Worm (Caenorhabditis elegans) whole organism, young adult: ENCODE results near the gene orai-1.
A peak's percentile ranks its signal among the peaks of the same experiment; 100 is the strongest.

Experiments used
- B0035.1 ChIP-seq: sonication (generic microtip); optimal IDR thresholded peaks from 2 replicates; lab custom pipeline; 2016; ENCODE audit warnings: missing genetic modification characterization, mild to moderate bottlenecking, missing compliant biosample characterization, missing genotype, missing genetic modification reagents
- B0261.1 ChIP-seq: sonication (generic microtip); optimal IDR thresholded peaks from 2 replicates; lab custom pipeline; 2016; ENCODE audit warnings: mild to moderate bottlenecking, missing genetic modification characterization, moderate library complexity, missing compliant biosample characterization
- B0336.3 ChIP-seq: fragments of 200-800 bp; sonication (Bioruptor generic); IDR thresholded peaks from 2 replicates; pipeline ENCODE4 v1.3.6; 2022; ENCODE audit warnings: missing genetic modification characterization, missing compliant biosample characterization
- F23B12.7 ChIP-seq: sonication (generic microtip); optimal IDR thresholded peaks from 2 replicates; lab custom pipeline; 2017; ENCODE audit warnings: missing genetic modification characterization, mild to moderate bottlenecking, missing compliant biosample characterization, antibody characterized with exemption, moderate library complexity; ENCODE audit not compliant: insufficient read depth
- K11D2.4 ChIP-seq: fragments of 200-800 bp; sonication (Bioruptor generic); IDR thresholded peaks from 2 replicates; pipeline ENCODE4 v1.3.6; 2022; ENCODE audit warnings: missing genetic modification reagents, missing genetic modification characterization, missing compliant biosample characterization
- Y53G8AR.9 ChIP-seq: fragments of 200-800 bp; sonication (Bioruptor generic); conservative IDR thresholded peaks from 2 replicates; pipeline ENCODE4 v1.3.6; 2022; ENCODE audit warnings: missing genetic modification reagents, missing genetic modification characterization, missing compliant biosample characterization
- Y95B8A.8 ChIP-seq: fragments of 200-800 bp; sonication (Bioruptor generic); IDR thresholded peaks from 2 replicates; pipeline ENCODE4 v1.3.6; 2022; ENCODE audit warnings: missing genetic modification reagents, missing genetic modification characterization, missing compliant biosample characterization
- ama-1 ChIP-seq, 3 experiments: fragments of 150-350 bp in 1 of 3; sonication (generic microtip) in 2 of 3; optimal IDR thresholded peaks; 2 replicates each; lab custom pipeline; 2014 to 2018; ENCODE audit warnings: missing biosample characterization in 2 of 3, missing genetic modification characterization in 2 of 3, missing genetic modification reagents in 2 of 3
- atf-7 ChIP-seq: sonication (generic microtip); optimal IDR thresholded peaks from 2 replicates; lab custom pipeline; 2017; ENCODE audit warnings: mild to moderate bottlenecking, missing genetic modification characterization, missing compliant biosample characterization
- athp-1 ChIP-seq: sonication (generic microtip); optimal IDR thresholded peaks from 2 replicates; lab custom pipeline; 2017; ENCODE audit warnings: mild to moderate bottlenecking, missing genetic modification characterization, missing compliant biosample characterization
- attf-5 ChIP-seq: fragments of 200-800 bp; sonication (Bioruptor generic); optimal IDR thresholded peaks from 2 replicates; lab custom pipeline; 2018; ENCODE audit warnings: mild to moderate bottlenecking, missing genetic modification characterization, missing compliant biosample characterization
- cebp-1 ChIP-seq, 2 experiments: fragments of 200-800 bp in 1 of 2; sonication (Bioruptor generic) in 1 of 2; sonication (generic microtip) in 1 of 2; IDR thresholded peaks in 1 of 2; optimal IDR thresholded peaks in 1 of 2; 2 replicates each; pipeline versions ENCODE4 v1.3.6 to Lab custom; 2017 to 2022; ENCODE audit warnings: missing compliant biosample characterization in 2 of 2, missing genetic modification characterization in 2 of 2, mild to moderate bottlenecking in 1 of 2, missing genetic modification reagents in 1 of 2, moderate library complexity in 1 of 2
- ceh-27 ChIP-seq: fragments of 200-800 bp; sonication (Bioruptor generic); optimal IDR thresholded peaks from 2 replicates; lab custom pipeline; 2018; ENCODE audit warnings: mild to moderate bottlenecking, missing genetic modification characterization, moderate library complexity, missing compliant biosample characterization
- ceh-40 ChIP-seq: fragments of 200-800 bp; sonication (Bioruptor generic); IDR thresholded peaks from 2 replicates; pipeline ENCODE4 v1.3.6; 2022; ENCODE audit warnings: missing genetic modification characterization, missing compliant biosample characterization
- ceh-79 ChIP-seq: sonication (generic microtip); optimal IDR thresholded peaks from 2 replicates; lab custom pipeline; 2017; ENCODE audit warnings: mild to moderate bottlenecking, missing genetic modification characterization, missing compliant biosample characterization
- efl-1 ChIP-seq: fragments of 150-350 bp; optimal IDR thresholded peaks from 2 replicates; lab custom pipeline; 2014; ENCODE audit warnings: missing biosample characterization, missing genetic modification reagents, missing genetic modification characterization
- egl-44 ChIP-seq: fragments of 200-800 bp; sonication (Bioruptor generic); IDR thresholded peaks from 2 replicates; pipeline ENCODE4 v1.3.6; 2022; ENCODE audit warnings: missing genetic modification reagents, missing genetic modification characterization, missing compliant biosample characterization
- ekl-4 ChIP-seq: fragments of 200-800 bp; sonication (Bioruptor generic); IDR thresholded peaks from 2 replicates; pipeline ENCODE4 v1.3.6; 2022; ENCODE audit warnings: missing genetic modification reagents, missing genetic modification characterization, missing compliant biosample characterization
- hlh-26 ChIP-seq: fragments of 200-800 bp; sonication (Bioruptor generic); conservative IDR thresholded peaks from 2 replicates; pipeline ENCODE4 v1.3.6; 2022; ENCODE audit warnings: missing genetic modification reagents, missing genetic modification characterization, missing compliant biosample characterization
- hmg-1.2 ChIP-seq: fragments of 200-800 bp; sonication (Bioruptor generic); IDR thresholded peaks from 2 replicates; pipeline ENCODE4 v1.3.6; 2022; ENCODE audit warnings: missing genetic modification reagents, missing genetic modification characterization, missing compliant biosample characterization
- hsf-1 ChIP-seq: fragments of 200-800 bp; sonication (Bioruptor generic); IDR thresholded peaks from 2 replicates; pipeline ENCODE4 v1.3.6; 2022; ENCODE audit warnings: missing genetic modification reagents, missing genetic modification characterization, missing compliant biosample characterization
- let-607 ChIP-seq, 2 experiments: fragments of 200-800 bp in 1 of 2; sonication (Bioruptor generic) in 1 of 2; sonication (generic microtip) in 1 of 2; optimal IDR thresholded peaks; 2 replicates each; lab custom pipeline; 2016 to 2018; ENCODE audit warnings: mild to moderate bottlenecking in 2 of 2, missing compliant biosample characterization in 2 of 2, missing genetic modification characterization in 2 of 2, moderate library complexity in 2 of 2, missing genotype in 1 of 2
- lin-26 ChIP-seq: fragments of 200-800 bp; sonication (Bioruptor generic); IDR thresholded peaks from 2 replicates; pipeline ENCODE4 v1.3.6; 2022; ENCODE audit warnings: missing genetic modification reagents, missing genetic modification characterization, missing compliant biosample characterization
- lin-35 ChIP-seq, 3 experiments: fragments of 150-350 bp in 2 of 3; sonication (generic microtip) in 1 of 3; optimal IDR thresholded peaks; 2 replicates each; lab custom pipeline; 2014 to 2018; ENCODE audit warnings: missing biosample characterization in 3 of 3, missing genetic modification characterization in 3 of 3, missing genetic modification reagents in 3 of 3
- lin-54 ChIP-seq: fragments of 200-800 bp; sonication (Bioruptor generic); optimal IDR thresholded peaks from 2 replicates; lab custom pipeline; 2018; ENCODE audit warnings: mild to moderate bottlenecking, missing genetic modification characterization, missing compliant biosample characterization
- madf-10 ChIP-seq: sonication (generic microtip); optimal IDR thresholded peaks from 2 replicates; lab custom pipeline; 2016; ENCODE audit warnings: mild to moderate bottlenecking, missing genetic modification characterization, missing compliant biosample characterization
- madf-3 ChIP-seq: fragments of 200-800 bp; sonication (Bioruptor generic); IDR thresholded peaks from 2 replicates; pipeline ENCODE4 v1.3.6; 2022; ENCODE audit warnings: missing genetic modification reagents, missing genetic modification characterization, missing compliant biosample characterization
- mcd-1 ChIP-seq: fragments of 200-800 bp; sonication (Bioruptor generic); IDR thresholded peaks from 2 replicates; pipeline ENCODE4 v1.3.6; 2022; ENCODE audit warnings: missing genetic modification reagents, missing genetic modification characterization, missing compliant biosample characterization
- nfyb-1 ChIP-seq: fragments of 200-800 bp; sonication (Bioruptor generic); IDR thresholded peaks from 2 replicates; pipeline ENCODE4 v1.3.6; 2022; ENCODE audit warnings: missing genetic modification reagents, missing genetic modification characterization, missing compliant biosample characterization
- nhr-80 ChIP-seq: sonication (generic microtip); optimal IDR thresholded peaks from 2 replicates; lab custom pipeline; 2016; ENCODE audit warnings: missing genetic modification characterization, missing compliant biosample characterization
- nhr-90 ChIP-seq: sonication (generic microtip); optimal IDR thresholded peaks from 2 replicates; lab custom pipeline; 2016; ENCODE audit warnings: missing genotype, mild to moderate bottlenecking, missing genetic modification characterization, missing compliant biosample characterization
- pbrm-1 ChIP-seq: fragments of 200-800 bp; sonication (Bioruptor generic); IDR thresholded peaks from 2 replicates; pipeline ENCODE4 v1.3.6; 2022; ENCODE audit warnings: missing genetic modification reagents, missing genetic modification characterization, missing compliant biosample characterization
- pha-4 ChIP-seq: fragments of 150-350 bp; sonication (generic microtip); optimal IDR thresholded peaks from 2 replicates; lab custom pipeline; 2014; ENCODE audit warnings: missing biosample characterization, missing genetic modification reagents, missing genetic modification characterization
- rcor-1 ChIP-seq: fragments of 200-800 bp; sonication (Bioruptor generic); IDR thresholded peaks from 2 replicates; pipeline ENCODE4 v1.3.6; 2022; ENCODE audit warnings: missing genetic modification reagents, missing genetic modification characterization, missing compliant biosample characterization
- rec-8 ChIP-seq, 2 experiments: sonication (generic microtip); optimal IDR thresholded peaks; 2 replicates each; lab custom pipeline; 2016; ENCODE audit warnings: mild to moderate bottlenecking in 2 of 2, missing genetic modification characterization in 2 of 2, missing genetic modification reagents in 2 of 2, missing genotype in 2 of 2, missing biosample characterization in 1 of 2, missing compliant biosample characterization in 1 of 2, moderate library complexity in 1 of 2
- repo-1 ChIP-seq: sonication (generic microtip); optimal IDR thresholded peaks from 2 replicates; lab custom pipeline; 2017; ENCODE audit warnings: mild to moderate bottlenecking, missing genetic modification characterization, missing compliant biosample characterization
- snpc-1.1 ChIP-seq: sonication (generic microtip); optimal IDR thresholded peaks from 2 replicates; lab custom pipeline; 2017; ENCODE audit warnings: missing genetic modification characterization, mild to moderate bottlenecking, missing compliant biosample characterization, antibody characterized with exemption, moderate library complexity, missing genotype, missing genetic modification reagents; ENCODE audit not compliant: insufficient read depth
- snpc-4 ChIP-seq, 5 experiments: fragments of 150-350 bp in 1 of 5; sonication (generic microtip) in 4 of 5; optimal IDR thresholded peaks; 2 replicates each; lab custom pipeline; 2014 to 2018; ENCODE audit warnings: missing genetic modification characterization in 5 of 5, missing biosample characterization in 3 of 5, antibody characterized with exemption in 2 of 5, mild to moderate bottlenecking in 2 of 5, missing compliant biosample characterization in 2 of 5, missing genotype in 2 of 5, moderate library complexity in 2 of 5, missing genetic modification reagents in 1 of 5
- tbp1 ChIP-seq: fragments of 200-800 bp; sonication (Bioruptor generic); optimal IDR thresholded peaks from 2 replicates; lab custom pipeline; 2018; ENCODE audit warnings: mild to moderate bottlenecking, missing genetic modification characterization, missing compliant biosample characterization
- unc-62 ChIP-seq: fragments of 150-350 bp; optimal IDR thresholded peaks from 2 replicates; lab custom pipeline; 2014; ENCODE audit warnings: missing biosample characterization, missing genetic modification reagents, missing genetic modification characterization
- zfh-2 ChIP-seq: fragments of 200-800 bp; sonication (Bioruptor generic); conservative IDR thresholded peaks from 2 replicates; pipeline ENCODE4 v1.3.6; 2022; ENCODE audit warnings: missing genetic modification reagents, missing genetic modification characterization, missing compliant biosample characterization
- ztf-22 ChIP-seq: fragments of 200-800 bp; sonication (Bioruptor generic); optimal IDR thresholded peaks from 2 replicates; lab custom pipeline; 2018; ENCODE audit warnings: mild to moderate bottlenecking, missing genetic modification characterization, moderate library complexity, missing compliant biosample characterization
- ztf-6 ChIP-seq: fragments of 200-800 bp; sonication (Bioruptor generic); IDR thresholded peaks from 2 replicates; pipeline ENCODE4 v1.3.6; 2022; ENCODE audit warnings: missing genetic modification reagents, missing genetic modification characterization, missing compliant biosample characterization

The orai-1 gene

DNA sequence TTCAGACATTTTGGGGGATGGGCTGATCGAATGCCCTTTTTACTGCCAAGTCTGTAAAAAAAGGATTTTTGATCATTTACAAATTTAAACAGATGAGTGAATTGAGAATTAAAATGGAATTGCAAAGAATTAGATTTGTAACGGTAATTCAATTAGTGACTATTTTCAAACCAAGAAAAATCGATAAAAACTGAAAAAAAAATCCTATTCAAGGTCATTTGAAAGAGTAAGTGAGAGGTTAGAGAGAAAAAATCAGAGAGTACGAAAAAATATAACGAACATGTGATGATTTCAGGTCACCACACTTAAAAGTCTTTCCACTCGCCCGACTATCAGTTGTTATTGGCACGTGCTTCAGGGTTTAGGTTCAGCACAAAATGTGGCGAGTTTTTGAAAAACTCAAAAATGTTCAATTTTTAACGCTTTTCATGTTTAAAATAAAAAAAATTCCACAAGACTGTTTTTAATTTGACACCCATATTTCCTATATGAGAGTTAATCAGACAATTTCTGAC lies 26.3 kb upstream of the orai-1 start, which contains the start of gene T19C3.4:
Gene T19C3.4 (minus strand): TSS at position 51 of the 515 bp plus-strand sequence.
- TF ChIP-seq hlh-26 (GFP tag; lab: Robert Waterston, UW), result no peak
- TF ChIP-seq cebp-1 (GFP tag; IDR thresholded peaks at IDR 0.05; lab: Robert Waterston, UW), result no peak
- peak; percentile 47 for TF ChIP-seq cebp-1 (tag; optimal IDR thresholded peaks at IDR 0.05; lab: Kevin White, UChicago)
- peak; percentile 62 for TF ChIP-seq nhr-80 (tag; lab: Kevin White, UChicago)
- peak; percentile 44 for TF ChIP-seq attf-5 (GFP tag; lab: Kevin White, UChicago)

DNA sequence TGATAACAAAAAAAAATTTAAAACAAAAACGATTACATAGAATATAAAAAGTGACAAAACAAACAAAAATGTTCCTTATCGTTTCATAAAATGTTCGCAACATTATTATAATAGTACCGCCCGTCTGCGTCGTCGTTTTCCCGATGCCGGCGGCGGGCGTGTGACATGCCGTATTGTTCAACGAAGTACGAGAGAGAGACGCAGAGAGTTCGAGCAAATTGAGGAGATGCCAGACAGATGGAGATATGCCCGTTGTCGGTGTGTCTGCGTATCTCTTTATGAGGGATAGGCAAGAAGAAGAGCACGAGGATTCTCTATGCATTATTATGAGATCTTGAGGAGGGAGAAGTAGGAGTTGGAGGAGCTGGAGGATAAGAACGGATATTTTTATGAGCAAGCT lies 22.8 kb upstream of the orai-1 start:
- TF ChIP-seq lin-35 (GFP tag; optimal IDR thresholded peaks at IDR 0.05; lab: Kevin White, UChicago) (peak in 1 of 3 experiments; percentile 18), zfh-2 (GFP tag; lab: Robert Waterston, UW) (peak; percentile 97), B0035.1 (no peak), pbrm-1 (GFP tag; lab: Robert Waterston, UW) (peak; percentile 67), madf-10 (tag; lab: Kevin White, UChicago) (peak; percentile 88), F23B12.7 (tag; lab: Kevin White, UChicago) (peak; percentile 9), hsf-1 (GFP tag; lab: Robert Waterston, UW) (no peak), pha-4 (peak; percentile 90), ekl-4 (GFP tag; lab: Robert Waterston, UW) (peak; percentile 60), ztf-6 (0 out of 2 replicates have a peak, but pooled peaks have one; percentile 60), Y95B8A.8 (0 out of 2 replicates have a peak, but pooled peaks have one; percentile 12), lin-54 (peak; percentile 53), B0336.3 (peak; percentile 80), Y53G8AR.9 (GFP tag; lab: Robert Waterston, UW) (peak; percentile 53; the same call in 1 of the 2 replicates), rcor-1 (GFP tag; lab: Robert Waterston, UW) (peak; percentile 78), lin-26 (peak; percentile 59; the same call in 1 of the 2 replicates), ama-1 (optimal IDR thresholded peaks at IDR 0.05; lab: Kevin White, UChicago) (no peak), ama-1 (GFP tag; optimal IDR thresholded peaks at IDR 0.05; lab: Kevin White, UChicago) (no peak), let-607 (tag; optimal IDR thresholded peaks at IDR 0.05; lab: Kevin White, UChicago) (peak; percentile 70 to 76), efl-1 (GFP tag; lab: Kevin White, UChicago) (no peak), hmg-1.2 (peak; percentile 83), repo-1 (tag; lab: Kevin White, UChicago) (peak; percentile 25), mcd-1 (GFP tag; lab: Robert Waterston, UW) (peak; percentile 70), nhr-80 (tag; lab: Kevin White, UChicago) (peak; percentile 99), nfyb-1 (GFP tag; lab: Robert Waterston, UW) (peak; percentile 74), B0261.1 (tag; lab: Kevin White, UChicago) (no peak), snpc-4 (GFP tag; optimal IDR thresholded peaks at IDR 0.05; lab: Kevin White, UChicago) (no peak), snpc-4 (tag; optimal IDR thresholded peaks at IDR 0.05; lab: Kevin White, UChicago) (peak; percentile 56 to 78 (median 67)), athp-1 (tag; lab: Kevin White, UChicago) (peak; percentile 44), nhr-90 (tag; lab: Kevin White, UChicago) (peak; percentile 56), ceh-40 (GFP tag; lab: Robert Waterston, UW) (no peak), K11D2.4 (peak; percentile 77; the same call in 1 of the 2 replicates), ceh-79 (tag; lab: Kevin White, UChicago) (no peak), snpc-1.1 (no peak), atf-7 (tag; lab: Kevin White, UChicago) (peak; percentile 62), ztf-22 (GFP tag; lab: Kevin White, UChicago) (peak; percentile 82), tbp1 (GFP tag; lab: Kevin White, UChicago) (peak; percentile 69), egl-44 (GFP tag; lab: Robert Waterston, UW) (0 out of 2 replicates have a peak, but pooled peaks have one; percentile 72), unc-62 (GFP tag; lab: Kevin White, UChicago) (peak; percentile 57), madf-3 (no peak), ceh-27 (GFP tag; lab: Kevin White, UChicago) (peak; percentile 92), rec-8 (tag; optimal IDR thresholded peaks at IDR 0.05; lab: Kevin White, UChicago) (no peak)
